Worm (Caenorhabditis elegans): ENCODE results near the gene nlp-19.

DNA sequence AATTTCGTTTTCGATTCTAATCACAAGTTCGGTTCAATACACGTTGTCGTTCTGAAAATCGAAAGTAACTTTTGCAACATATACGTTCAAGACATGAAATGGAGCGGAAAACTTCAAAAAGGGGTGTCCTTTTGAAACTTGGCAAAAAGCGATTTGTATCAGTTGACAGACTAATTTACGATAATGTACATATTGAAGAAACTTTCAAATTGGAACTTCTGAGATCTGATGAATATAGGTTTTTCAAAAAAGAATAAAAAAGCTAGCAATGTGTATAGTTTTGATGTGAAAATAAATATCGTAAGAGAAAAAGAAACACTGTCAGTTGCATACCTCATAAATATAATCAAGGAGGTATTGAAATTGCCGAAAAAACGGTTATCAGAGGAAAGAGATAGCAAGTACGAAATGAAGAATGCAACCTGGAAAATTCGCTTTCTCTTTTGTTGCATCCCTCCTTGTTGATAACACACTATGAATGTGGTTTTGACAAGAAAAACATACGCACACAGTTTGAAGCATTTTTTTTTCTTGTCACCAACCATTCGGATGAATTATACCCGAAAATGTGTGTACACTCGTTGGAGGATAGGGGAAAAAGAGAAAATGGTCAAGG lies 29.5 kb upstream of the nlp-19 start, which contains the start of gene dgn-1:
- TF ChIP-seq ztf-23 (GFP tag; IDR thresholded peaks at IDR 0.05) = no peak
- TF ChIP-seq T22C8.4 (GFP tag; IDR thresholded peaks at IDR 0.05) = no peak
- TF ChIP-seq ztf-29 (GFP tag; IDR thresholded peaks at IDR 0.05) = no peak
- no peak for TF ChIP-seq med-1 (GFP tag; optimal IDR thresholded peaks at IDR 0.05; ENCODE audit: insufficient read depth)
- TF ChIP-seq flt-1 (GFP tag; IDR thresholded peaks at IDR 0.05) = no peak
